Fruit fly (Drosophila melanogaster) whole organism, embryonic: Measurements from ENCODE around the gene RpL6.
A peak's percentile ranks its signal among the peaks of the same experiment; 100 is the strongest.

ENCODE experiments used
- Adf1 ChIP-seq: fragments of 200-800 bp; sonication (Bioruptor generic); IDR thresholded peaks from 2 replicates; pipeline ENCODE4 v1.3.6; 2022; ENCODE audit warnings: missing biosample characterization, missing genetic modification characterization
- C15 ChIP-seq: fragments of 200-800 bp; sonication (Bioruptor generic); IDR thresholded peaks from 3 replicates; pipeline ENCODE4 v1.3.6; 2022; ENCODE audit warnings: missing biosample characterization, missing genetic modification characterization
- CG10209 ChIP-seq: fragments of 200-800 bp; sonication (Bioruptor generic); optimal IDR thresholded peaks from 3 replicates; lab custom pipeline; 2017; ENCODE audit warnings: missing biosample characterization, mild to moderate bottlenecking, missing genetic modification characterization, missing genetic modification reagents
- CG11696 ChIP-seq: fragments of 200-800 bp; sonication (Bioruptor generic); IDR thresholded peaks from 2 replicates; pipeline ENCODE4 v1.3.6; 2022; ENCODE audit warnings: missing biosample characterization, missing genetic modification characterization
- CG12071 ChIP-seq: fragments of 200-800 bp; sonication (Bioruptor generic); optimal IDR thresholded peaks from 3 replicates; lab custom pipeline; 2018; ENCODE audit warnings: missing biosample characterization, mild to moderate bottlenecking, missing genetic modification characterization
- CG13296 ChIP-seq: fragments of 200-800 bp; sonication (Bioruptor generic); optimal IDR thresholded peaks from 3 replicates; lab custom pipeline; 2018; ENCODE audit warnings: missing biosample characterization, mild to moderate bottlenecking, missing genetic modification characterization
- CG13775 ChIP-seq: fragments of 200-800 bp; sonication (Bioruptor generic); optimal IDR thresholded peaks from 3 replicates; lab custom pipeline; 2017; ENCODE audit warnings: missing biosample characterization, mild to moderate bottlenecking, missing genetic modification characterization
- CG13894 ChIP-seq: fragments of 200-800 bp; sonication (Bioruptor generic); optimal IDR thresholded peaks from 3 replicates; lab custom pipeline; 2018; ENCODE audit warnings: missing biosample characterization, mild to moderate bottlenecking, missing genetic modification characterization, moderate library complexity
- CG14050 ChIP-seq: fragments of 200-800 bp; sonication (Bioruptor generic); IDR thresholded peaks from 3 replicates; pipeline ENCODE4 v1.3.6; 2022; ENCODE audit warnings: missing biosample characterization, missing genetic modification characterization
- CG1603 ChIP-seq: fragments of 200-800 bp; sonication (Bioruptor generic); optimal IDR thresholded peaks from 2 replicates; lab custom pipeline; 2019; ENCODE audit warnings: missing biosample characterization, mild to moderate bottlenecking, missing genetic modification characterization, moderate library complexity
- CG2120 ChIP-seq: fragments of 200-800 bp; sonication (Bioruptor generic); optimal IDR thresholded peaks from 3 replicates; lab custom pipeline; 2016; ENCODE audit warnings: missing biosample characterization, missing genetic modification characterization
- CG2129 ChIP-seq: fragments of 200-800 bp; sonication (Bioruptor generic); IDR thresholded peaks from 2 replicates; pipeline ENCODE4 v1.3.6; 2022; ENCODE audit warnings: missing biosample characterization, missing genetic modification characterization; ENCODE audit not compliant: partially characterized antibody
- CG2712 ChIP-seq: fragments of 200-800 bp; optimal IDR thresholded peaks from 3 replicates; lab custom pipeline; 2019; ENCODE audit warnings: missing biosample characterization, mild to moderate bottlenecking, missing genetic modification characterization, moderate library complexity
- CG2875 ChIP-seq: fragments of 200-800 bp; sonication (Bioruptor generic); optimal IDR thresholded peaks from 2 replicates; lab custom pipeline; 2017; ENCODE audit warnings: missing biosample characterization, mild to moderate bottlenecking, missing genetic modification characterization, missing genetic modification reagents
- CG33213 ChIP-seq: fragments of 200-800 bp; sonication (Bioruptor generic); optimal IDR thresholded peaks from 3 replicates; lab custom pipeline; 2016; ENCODE audit warnings: missing biosample characterization, missing genetic modification characterization
- CG34376 ChIP-seq: fragments of 200-800 bp; sonication (Bioruptor generic); optimal IDR thresholded peaks from 2 replicates; lab custom pipeline; 2018; ENCODE audit warnings: missing biosample characterization, mild to moderate bottlenecking, missing genetic modification characterization
- CG4328 ChIP-seq: fragments of 200-800 bp; sonication (Bioruptor generic); optimal IDR thresholded peaks from 3 replicates; lab custom pipeline; 2017; ENCODE audit warnings: missing biosample characterization, missing genetic modification reagents, missing genetic modification characterization
- CG6683 ChIP-seq: fragments of 200-800 bp; sonication (Bioruptor generic); optimal IDR thresholded peaks from 2 replicates; lab custom pipeline; 2017; ENCODE audit warnings: missing biosample characterization, mild to moderate bottlenecking, missing genetic modification characterization, missing genetic modification reagents
- CG7928 ChIP-seq: fragments of 200-800 bp; sonication (Bioruptor generic); optimal IDR thresholded peaks from 2 replicates; lab custom pipeline; 2017; ENCODE audit warnings: missing biosample characterization, mild to moderate bottlenecking, missing genetic modification characterization
- CG8765 ChIP-seq: fragments of 200-800 bp; sonication (Bioruptor generic); IDR thresholded peaks from 2 replicates; pipeline ENCODE4 v1.3.6; 2022; ENCODE audit warnings: missing biosample characterization, missing genetic modification characterization
- CG9609 ChIP-seq: fragments of 200-800 bp; sonication (Bioruptor generic); optimal IDR thresholded peaks from 3 replicates; lab custom pipeline; 2016; ENCODE audit warnings: missing biosample characterization, missing genetic modification characterization
- CG9817 ChIP-seq: fragments of 200-800 bp; sonication (Bioruptor generic); optimal IDR thresholded peaks from 2 replicates; lab custom pipeline; 2018; ENCODE audit warnings: missing biosample characterization, mild to moderate bottlenecking, missing genetic modification characterization, moderate library complexity
- CkIIα-i1 ChIP-seq: fragments of 200-800 bp; sonication (Bioruptor generic); IDR thresholded peaks from 2 replicates; pipeline ENCODE4 v1.3.6; 2022; ENCODE audit warnings: missing biosample characterization, missing genetic modification characterization
- D19A ChIP-seq: fragments of 200-800 bp; optimal IDR thresholded peaks from 3 replicates; lab custom pipeline; 2019; ENCODE audit warnings: missing biosample characterization, mild to moderate bottlenecking, missing genetic modification characterization, moderate library complexity
- Dfd ChIP-seq, 2 experiments: fragments of >200 bp; optimal IDR thresholded peaks; 2 replicates each; lab custom pipeline; 2017; ENCODE audit warnings: missing biosample characterization in 2 of 2, missing genetic modification characterization in 2 of 2
- Doc3 ChIP-seq: fragments of 200-800 bp; sonication (Bioruptor generic); IDR thresholded peaks from 3 replicates; pipeline ENCODE4 v1.3.6; 2022; ENCODE audit warnings: missing biosample characterization, missing genetic modification characterization; ENCODE audit not compliant: partially characterized antibody
- GATAe ChIP-seq: fragments of 200-800 bp; sonication (Bioruptor generic); conservative IDR thresholded peaks from 2 replicates; pipeline ENCODE4 v1.3.6; 2022; ENCODE audit warnings: missing biosample characterization, missing genetic modification characterization
- HmgD ChIP-seq: fragments of 200-800 bp; sonication (Bioruptor generic); optimal IDR thresholded peaks from 3 replicates; lab custom pipeline; 2016; ENCODE audit warnings: missing biosample characterization, missing genetic modification characterization
- Hr3 ChIP-seq: fragments of 200-800 bp; sonication (Bioruptor generic); optimal IDR thresholded peaks from 3 replicates; lab custom pipeline; 2016; ENCODE audit warnings: missing biosample characterization, missing genetic modification characterization
- MTF-1 ChIP-seq: fragments of 200-800 bp; sonication (Bioruptor generic); optimal IDR thresholded peaks from 2 replicates; lab custom pipeline; 2018; ENCODE audit warnings: missing biosample characterization, mild to moderate bottlenecking, missing genetic modification characterization, borderline replicate concordance
- Mad ChIP-seq: fragments of 200-800 bp; sonication (Bioruptor generic); optimal IDR thresholded peaks from 2 replicates; lab custom pipeline; 2016; ENCODE audit warnings: missing biosample characterization, missing genetic modification characterization
- Mes4 ChIP-seq: fragments of 200-800 bp; sonication (Bioruptor generic); optimal IDR thresholded peaks from 2 replicates; lab custom pipeline; 2016; ENCODE audit warnings: missing biosample characterization, missing genetic modification characterization
- NK7.1 ChIP-seq: fragments of 200-800 bp; sonication (Bioruptor generic); optimal IDR thresholded peaks from 3 replicates; lab custom pipeline; 2016; ENCODE audit warnings: missing biosample characterization, missing genetic modification characterization
- Pdp1 ChIP-seq, 2 experiments: fragments of 200-800 bp; sonication (Bioruptor generic); optimal IDR thresholded peaks; 3 replicates each; lab custom pipeline; 2016; ENCODE audit warnings: missing biosample characterization in 2 of 2, missing genetic modification characterization in 2 of 2, mild to moderate bottlenecking in 1 of 2, moderate library complexity in 1 of 2
- Xbp1 ChIP-seq: fragments of 200-800 bp; sonication (Bioruptor generic); optimal IDR thresholded peaks from 3 replicates; lab custom pipeline; 2016; ENCODE audit warnings: missing biosample characterization, mild to moderate bottlenecking, missing genetic modification characterization
- ab ChIP-seq: fragments of 200-800 bp; sonication (Bioruptor generic); optimal IDR thresholded peaks from 2 replicates; lab custom pipeline; 2016; ENCODE audit warnings: missing biosample characterization, missing genetic modification characterization
- ac ChIP-seq: fragments of 200-800 bp; sonication (Bioruptor generic); optimal IDR thresholded peaks from 3 replicates; lab custom pipeline; 2017; ENCODE audit warnings: missing biosample characterization, mild to moderate bottlenecking, missing genetic modification characterization
- cad ChIP-seq: fragments of >200 bp; optimal IDR thresholded peaks from 2 replicates; lab custom pipeline; 2017; ENCODE audit warnings: missing biosample characterization, missing genetic modification characterization
- cg ChIP-seq: fragments of 200-800 bp; sonication (Bioruptor generic); optimal IDR thresholded peaks from 3 replicates; lab custom pipeline; 2019; ENCODE audit warnings: missing biosample characterization, mild to moderate bottlenecking, missing genetic modification characterization, moderate library complexity
- danr ChIP-seq: fragments of 200-800 bp; sonication (Bioruptor generic); IDR thresholded peaks from 2 replicates; pipeline ENCODE4 v1.3.6; 2022; ENCODE audit warnings: missing biosample characterization, missing genetic modification characterization
- en ChIP-seq: fragments of 200-800 bp; sonication (Bioruptor generic); optimal IDR thresholded peaks from 2 replicates; lab custom pipeline; 2016; ENCODE audit warnings: missing biosample characterization, missing genetic modification characterization
- klu ChIP-seq: fragments of 200-800 bp; sonication (Bioruptor generic); IDR thresholded peaks from 2 replicates; pipeline ENCODE4 v1.3.6; 2022; ENCODE audit warnings: missing biosample characterization, missing genetic modification characterization
- lmd ChIP-seq: fragments of 200-800 bp; sonication (Bioruptor generic); IDR thresholded peaks from 2 replicates; pipeline ENCODE4 v1.3.6; 2022; ENCODE audit warnings: missing biosample characterization, missing genetic modification characterization
- lola ChIP-seq, 3 experiments: fragments of >200 bp in 2 of 3; fragments of 200-800 bp in 1 of 3; sonication (Bioruptor generic) in 1 of 3; optimal IDR thresholded peaks; 2 replicates each; lab custom pipeline; 2017 to 2019; ENCODE audit warnings: missing biosample characterization in 3 of 3, missing genetic modification characterization in 3 of 3, mild to moderate bottlenecking in 1 of 3, moderate library complexity in 1 of 3
- luna ChIP-seq: fragments of 200-800 bp; sonication (Bioruptor generic); optimal IDR thresholded peaks from 2 replicates; lab custom pipeline; 2016; ENCODE audit warnings: missing biosample characterization, missing genetic modification characterization
- maf-S ChIP-seq: fragments of 200-800 bp; sonication (Bioruptor generic); optimal IDR thresholded peaks from 2 replicates; lab custom pipeline; 2016; ENCODE audit warnings: missing biosample characterization, missing genetic modification characterization
- pfk ChIP-seq: fragments of 200-800 bp; sonication (Bioruptor generic); optimal IDR thresholded peaks from 2 replicates; lab custom pipeline; 2018; ENCODE audit warnings: missing biosample characterization, mild to moderate bottlenecking, missing genetic modification characterization, moderate library complexity
- rib ChIP-seq: fragments of 200-800 bp; sonication (Bioruptor generic); IDR thresholded peaks from 2 replicates; pipeline ENCODE4 v1.3.6; 2022; ENCODE audit warnings: missing biosample characterization, missing genetic modification characterization
- stc ChIP-seq: fragments of 200-800 bp; sonication (Bioruptor generic); IDR thresholded peaks from 2 replicates; pipeline ENCODE4 v1.3.6; 2022; ENCODE audit warnings: missing biosample characterization, missing genetic modification characterization
- tna ChIP-seq: fragments of 200-800 bp; sonication (Bioruptor generic); IDR thresholded peaks from 2 replicates; pipeline ENCODE4 v1.3.6; 2022; ENCODE audit warnings: missing biosample characterization, missing genetic modification characterization; ENCODE audit not compliant: partially characterized antibody
- usp ChIP-seq: fragments of >200 bp; optimal IDR thresholded peaks from 2 replicates; lab custom pipeline; 2017; ENCODE audit warnings: missing biosample characterization, missing genetic modification characterization

The RpL6 gene

DNA sequence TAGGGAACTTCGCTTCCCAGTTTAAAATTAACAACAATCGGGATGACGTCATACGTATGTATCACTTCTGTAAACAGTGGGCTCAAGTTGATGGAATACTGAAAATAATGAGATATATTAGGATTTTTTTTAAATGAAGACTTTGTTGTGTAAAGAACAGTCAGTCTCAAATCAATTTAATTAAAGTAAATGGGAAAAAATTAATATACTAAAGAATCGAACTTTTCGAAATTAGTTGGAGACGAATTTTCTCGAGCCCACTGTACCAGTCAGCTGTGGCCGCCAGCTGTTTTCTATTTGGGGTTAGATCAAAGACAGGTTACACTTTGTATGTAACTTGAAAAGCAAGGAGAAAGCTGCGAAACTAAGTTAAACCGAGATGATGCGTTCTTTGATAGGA is 7.6 kb downstream of the RpL6 start, which contains the start of gene CG1635 (continued):
- TF ChIP-seq CG34376 (GFP tag; lab: Kevin White, UChicago), result peak; percentile 100
- peak; percentile 97 for TF ChIP-seq ac (GFP tag; lab: Kevin White, UChicago)
- peak; percentile 97 for TF ChIP-seq CG1603 (tag; lab: Kevin White, UChicago)
- TF ChIP-seq maf-S (GFP tag; lab: Kevin White, UChicago), result peak; percentile 96
- peak; percentile 44; the same call in 1 of the 3 replicates for TF ChIP-seq Doc3 (GFP tag; lab: Robert Waterston, UW)
- TF ChIP-seq CG9817, result peak; percentile 100
- TF ChIP-seq CG10209, result peak; percentile 99
- TF ChIP-seq rib (GFP tag; lab: Robert Waterston, UW), result peak; percentile 99
- TF ChIP-seq NK7.1 (GFP tag; lab: Kevin White, UChicago), result peak; percentile 98
- peak; percentile 93 for TF ChIP-seq CG33213 (GFP tag; lab: Kevin White, UChicago)
- TF ChIP-seq CG2120, result peak; percentile 100
- TF ChIP-seq D19A (tag; lab: Kevin White, UChicago), result peak; percentile 98
- TF ChIP-seq HmgD, result peak; percentile 92
- TF ChIP-seq CG13775 (GFP tag; lab: Kevin White, UChicago), result peak; percentile 99
- TF ChIP-seq CG13894 (tag; lab: Kevin White, UChicago), result peak; percentile 99
- TF ChIP-seq ab (GFP tag; lab: Kevin White, UChicago), result peak; percentile 90
- peak; percentile 98 for TF ChIP-seq CG6683 (GFP tag; lab: Kevin White, UChicago)
- peak; percentile 99 for TF ChIP-seq lmd
- peak; percentile 97 for TF ChIP-seq CG9609 (GFP tag; lab: Kevin White, UChicago)
- TF ChIP-seq CkIIα-i1 (GFP tag; lab: Robert Waterston, UW), result peak; percentile 92
- peak; percentile 99 for TF ChIP-seq MTF-1 (GFP tag; lab: Kevin White, UChicago)
- TF ChIP-seq danr (GFP tag; lab: Robert Waterston, UW), result peak; percentile 99
- peak; percentile 86 for TF ChIP-seq CG7928 (GFP tag; lab: Kevin White, UChicago)
- TF ChIP-seq C15 (GFP tag; lab: Robert Waterston, UW), result peak; percentile 99
- peak; percentile 99 for TF ChIP-seq Xbp1 (GFP tag; lab: Kevin White, UChicago)
- TF ChIP-seq Mes4 (GFP tag; lab: Kevin White, UChicago), result peak; percentile 98
- peak; percentile 91 to 95 for TF ChIP-seq Pdp1 (GFP tag; optimal IDR thresholded peaks at IDR 0.05; lab: Kevin White, UChicago)
- TF ChIP-seq luna (GFP tag; lab: Kevin White, UChicago), result peak; percentile 96
- TF ChIP-seq Adf1 (GFP tag; lab: Robert Waterston, UW), result peak; percentile 92
- TF ChIP-seq klu (GFP tag; lab: Robert Waterston, UW), result peak; percentile 98
- peak; percentile 98 for TF ChIP-seq CG8765 (GFP tag; lab: Robert Waterston, UW)
- TF ChIP-seq tna (GFP tag; lab: Robert Waterston, UW), result peak; percentile 64; the same call in 1 of the 2 replicates
- TF ChIP-seq CG2712 (tag; lab: Kevin White, UChicago), result peak; percentile 100
- peak; percentile 99 for TF ChIP-seq CG14050
- peak in 1 of 3 experiments; percentile 99 for TF ChIP-seq lola (GFP tag; optimal IDR thresholded peaks at IDR 0.05; lab: Kevin White, UChicago)
- TF ChIP-seq Hr3, result peak; percentile 99
- peak; percentile 99 for TF ChIP-seq CG4328 (GFP tag; lab: Kevin White, UChicago)
- peak; percentile 99 for TF ChIP-seq Mad
- peak; percentile 100 for TF ChIP-seq CG13296
- TF ChIP-seq CG2129 (GFP tag; lab: Robert Waterston, UW), result no peak
- peak; percentile 96 for TF ChIP-seq en
- no peak for TF ChIP-seq usp (GFP tag; lab: Kevin White, UChicago)
- peak; percentile 98 for TF ChIP-seq GATAe (GFP tag; lab: Robert Waterston, UW)
- peak; percentile 99 for TF ChIP-seq CG12071 (GFP tag; lab: Kevin White, UChicago)
- TF ChIP-seq CG11696 (GFP tag; lab: Robert Waterston, UW), result peak; percentile 97
- TF ChIP-seq cad (GFP tag; lab: Kevin White, UChicago), result no peak
- no peak for TF ChIP-seq Dfd (GFP tag; optimal IDR thresholded peaks at IDR 0.05; lab: Kevin White, UChicago)
- TF ChIP-seq cg (GFP tag; lab: Kevin White, UChicago), result peak; percentile 4
- TF ChIP-seq pfk, result peak; percentile 82
- peak; percentile 99 for TF ChIP-seq CG2875 (GFP tag; lab: Kevin White, UChicago)
- peak; percentile 99 for TF ChIP-seq stc (GFP tag; lab: Robert Waterston, UW)
